Fruit fly (Drosophila melanogaster): Measurements from ENCODE around the gene Ublcp1.

dm6 chr3R:23095346-23095745 lies 34.1 kb downstream of the Ublcp1 start, which contains the start of gene CG17109:
- TF ChIP-seq psq (optimal IDR thresholded peaks at IDR 0.05) (no peak), Myc (optimal IDR thresholded peaks at IDR 0.05) (no peak), Sin3A (optimal IDR thresholded peaks at IDR 0.05) (no peak), ttk (optimal IDR thresholded peaks at IDR 0.05) (no peak), insv (optimal IDR thresholded peaks at IDR 0.05) (no peak)
